Worm (Caenorhabditis elegans) whole organism, late embryonic: ENCODE data around the gene nspg-7.1.

Experiments
- ceh-45 ChIP-seq: fragments of 200-800 bp; sonication (Bioruptor generic); IDR thresholded peaks from 2 replicates; pipeline ENCODE4 v1.3.6; 2022; ENCODE audit warnings: missing genetic modification reagents, missing genetic modification characterization, missing compliant biosample characterization
- ceh-48 ChIP-seq: sonication (generic microtip); optimal IDR thresholded peaks from 2 replicates; lab custom pipeline; 2016; ENCODE audit warnings: missing genetic modification characterization, inconsistent platforms, missing compliant biosample characterization
- hlh-6 ChIP-seq: sonication (generic microtip); optimal IDR thresholded peaks from 2 replicates; lab custom pipeline; 2016; ENCODE audit warnings: missing genotype, missing genetic modification characterization, missing compliant biosample characterization
- pha-4 ChIP-seq: fragments of 150-350 bp; optimal IDR thresholded peaks from 2 replicates; lab custom pipeline; 2018; ENCODE audit warnings: missing biosample characterization, missing genetic modification reagents, missing genetic modification characterization
- pqm-1 ChIP-seq: sonication (generic microtip); optimal IDR thresholded peaks from 2 replicates; lab custom pipeline; 2016; ENCODE audit warnings: missing genetic modification characterization, missing compliant biosample characterization
- tbx-2 ChIP-seq: sonication (generic microtip); optimal IDR thresholded peaks from 2 replicates; lab custom pipeline; 2016; ENCODE audit warnings: missing genetic modification characterization, missing compliant biosample characterization

- TF ChIP-seq pqm-1 (tag; lab: Kevin White, UChicago) (no peak), pha-4 (no peak), ceh-45 (GFP tag; lab: Robert Waterston, UW) (no peak), ceh-48 (tag; lab: Kevin White, UChicago) (no peak), hlh-6 (tag; lab: Kevin White, UChicago) (no peak), tbx-2 (tag; lab: Kevin White, UChicago) (no peak)
Observed at ce11 chrIV:9304617-9305016, 26.0 kb downstream of the nspg-7.1 start, which contains the start of gene F49C12.5.
